Worm (Caenorhabditis elegans): ENCODE data around the gene gcy-32.

gcy-32 gene

ce11 chrV:13915390-13915789, at the start of gene gcy-32:
TSS of gene gcy-32 (minus strand) at chrV:13915490.
- TF ChIP-seq skn-1 (tag; optimal IDR thresholded peaks at IDR 0.05) (no peak), elt-1 (tag; optimal IDR thresholded peaks at IDR 0.05) (no peak), egl-5 (tag; optimal IDR thresholded peaks at IDR 0.05) (no peak), nhr-67 (tag; optimal IDR thresholded peaks at IDR 0.05) (no peak), ceh-82 (tag; optimal IDR thresholded peaks at IDR 0.05) (no peak), ceh-28 (tag; optimal IDR thresholded peaks at IDR 0.05) (no peak), nhr-11 (tag; optimal IDR thresholded peaks at IDR 0.05) (no peak), elt-2 (tag; optimal IDR thresholded peaks at IDR 0.05) (no peak), nhr-43 (tag; optimal IDR thresholded peaks at IDR 0.05; ENCODE audit: poor library complexity, severe bottlenecking) (no peak), R02D3.7 (tag; optimal IDR thresholded peaks at IDR 0.05) (no peak), mml-1 (tag; optimal IDR thresholded peaks at IDR 0.05) (no peak), ZK546.5 (tag; optimal IDR thresholded peaks at IDR 0.05) (no peak), aly-2 (tag; optimal IDR thresholded peaks at IDR 0.05) (no peak), nhr-12 (tag; optimal IDR thresholded peaks at IDR 0.05) (no peak), ztf-11 (tag; optimal IDR thresholded peaks at IDR 0.05) (no peak), unc-39 (tag; optimal IDR thresholded peaks at IDR 0.05) (no peak), jun-1 (tag; optimal IDR thresholded peaks at IDR 0.05) (no peak)

ce11 chrV:13963279-13963976, 48.1 kb upstream of the gcy-32 start, which contains the start of gene sao-1:
TSS of gene sao-1 (plus strand) at chrV:13963926.
- TF ChIP-seq nhr-237 (tag; optimal IDR thresholded peaks at IDR 0.05) (no peak), snpc-4 (tag; optimal IDR thresholded peaks at IDR 0.05) (no peak), nhr-25 (tag; optimal IDR thresholded peaks at IDR 0.05) (peak; percentile 75), nhr-77 (tag; optimal IDR thresholded peaks at IDR 0.05) (no peak), egl-27 (tag; optimal IDR thresholded peaks at IDR 0.05) (no peak), eor-1 (tag; optimal IDR thresholded peaks at IDR 0.05) (no peak), pha-4 (tag; optimal IDR thresholded peaks at IDR 0.05) (no peak), tbx-2 (tag; optimal IDR thresholded peaks at IDR 0.05) (no peak), nhr-12 (tag; optimal IDR thresholded peaks at IDR 0.05) (no peak), ceh-9 (tag; optimal IDR thresholded peaks at IDR 0.05) (no peak), elt-1 (tag; optimal IDR thresholded peaks at IDR 0.05) (peak; percentile 67), ceh-16 (tag; optimal IDR thresholded peaks at IDR 0.05) (no peak)

- no peak for TF ChIP-seq nhr-77 (tag; optimal IDR thresholded peaks at IDR 0.05)
- no peak for TF ChIP-seq unc-39 (tag; optimal IDR thresholded peaks at IDR 0.05)
- TF ChIP-seq ztf-11 (tag; optimal IDR thresholded peaks at IDR 0.05): no peak
- no peak for TF ChIP-seq fos-1 (tag; optimal IDR thresholded peaks at IDR 0.05)
- no peak for TF ChIP-seq lin-39 (tag; optimal IDR thresholded peaks at IDR 0.05)
- TF ChIP-seq pha-4 (tag; optimal IDR thresholded peaks at IDR 0.05): peak; percentile 44
- no peak for TF ChIP-seq daf-12 (tag; optimal IDR thresholded peaks at IDR 0.05)
- TF ChIP-seq hmg-11 (tag; optimal IDR thresholded peaks at IDR 0.05): peak; percentile 91
- TF ChIP-seq fkh-10 (GFP tag; optimal IDR thresholded peaks at IDR 0.05): no peak
- no peak for TF ChIP-seq ceh-28 (tag; optimal IDR thresholded peaks at IDR 0.05)
- no peak for TF ChIP-seq jun-1 (tag; optimal IDR thresholded peaks at IDR 0.05)
- TF ChIP-seq nhr-23 (tag; optimal IDR thresholded peaks at IDR 0.05): peak; percentile 19
- no peak for TF ChIP-seq ama-1 (optimal IDR thresholded peaks at IDR 0.05)
- TF ChIP-seq zag-1 (tag; optimal IDR thresholded peaks at IDR 0.05): no peak
- peak; percentile 72 for TF ChIP-seq snpc-4 (tag; optimal IDR thresholded peaks at IDR 0.05)
- no peak for TF ChIP-seq nhr-237 (tag; optimal IDR thresholded peaks at IDR 0.05)
- peak; percentile 54 for TF ChIP-seq nfya-1 (tag; optimal IDR thresholded peaks at IDR 0.05; ENCODE audit: insufficient read depth)
- TF ChIP-seq ZK546.5 (tag; optimal IDR thresholded peaks at IDR 0.05): no peak
- TF ChIP-seq lin-15B (tag; optimal IDR thresholded peaks at IDR 0.05): peak; percentile 35
- TF ChIP-seq skn-1 (tag; optimal IDR thresholded peaks at IDR 0.05): peak; percentile 27
- peak; percentile 41 for TF ChIP-seq elt-2 (tag; optimal IDR thresholded peaks at IDR 0.05)
- no peak for TF ChIP-seq egl-27 (tag; optimal IDR thresholded peaks at IDR 0.05)
- TF ChIP-seq R02D3.7 (tag; optimal IDR thresholded peaks at IDR 0.05): peak; percentile 46
- no peak for TF ChIP-seq elt-3 (tag; optimal IDR thresholded peaks at IDR 0.05)
- peak; percentile 76 for TF ChIP-seq nhr-43 (tag; optimal IDR thresholded peaks at IDR 0.05; ENCODE audit: poor library complexity, severe bottlenecking)
- TF ChIP-seq mdl-1 (tag; optimal IDR thresholded peaks at IDR 0.05): no peak
These were observed 46.7 kb upstream of the gcy-32 start, which contains the start of the genes algn-13 and R10D12.13 for ce11 chrV:13961927-13962419. TSS of gene algn-13 (minus strand) at chrV:13961977. TSS of gene R10D12.13 (plus strand) at chrV:13962417.

All from whole organism, L3 larva.